Worm (Caenorhabditis elegans) whole organism, L4 larva: ENCODE data around the gene ccch-3.

ENCODE experiments used
- F49E8.2 ChIP-seq: sonication (generic microtip); optimal IDR thresholded peaks from 2 replicates; lab custom pipeline; 2016; ENCODE audit warnings: missing compliant biosample characterization, mild to moderate bottlenecking, missing genetic modification characterization, borderline replicate concordance
- ZK546.5 ChIP-seq, 2 experiments: sonication (generic microtip); optimal IDR thresholded peaks; 2 replicates each; lab custom pipeline; 2017; ENCODE audit warnings: missing biosample characterization in 2 of 2, missing genetic modification characterization in 2 of 2
- arid-1 ChIP-seq: fragments of 200-800 bp; sonication (Bioruptor generic); conservative IDR thresholded peaks from 2 replicates; pipeline ENCODE4 v1.3.6; 2022; ENCODE audit warnings: missing genetic modification reagents, missing genetic modification characterization, missing compliant biosample characterization
- duxl-1 ChIP-seq: sonication (generic microtip); optimal IDR thresholded peaks from 2 replicates; lab custom pipeline; 2016; ENCODE audit warnings: mild to moderate bottlenecking, missing genetic modification characterization, moderate library complexity, missing compliant biosample characterization; ENCODE audit not compliant: poor library complexity
- egl-27 ChIP-seq: sonication (generic microtip); optimal IDR thresholded peaks from 3 replicates; lab custom pipeline; 2017; ENCODE audit warnings: missing biosample characterization, missing genetic modification reagents, missing genetic modification characterization
- lsy-2 ChIP-seq, 2 experiments: fragments of 150-350 bp in 1 of 2; sonication (generic microtip) in 1 of 2; optimal IDR thresholded peaks; 2 replicates each; lab custom pipeline; 2014 to 2017; ENCODE audit warnings: missing biosample characterization in 2 of 2, missing genetic modification characterization in 2 of 2
- nhr-48 ChIP-seq: sonication (generic microtip); optimal IDR thresholded peaks from 2 replicates; lab custom pipeline; 2016; ENCODE audit warnings: mild to moderate bottlenecking, missing genetic modification characterization, missing compliant biosample characterization
- nhr-6 ChIP-seq: fragments of 150-350 bp; optimal IDR thresholded peaks from 2 replicates; lab custom pipeline; 2014; ENCODE audit warnings: missing biosample characterization, missing genetic modification characterization
- nhr-76 ChIP-seq: fragments of 150-350 bp; optimal IDR thresholded peaks from 2 replicates; lab custom pipeline; 2014; ENCODE audit warnings: missing biosample characterization, missing genetic modification characterization
- nhr-77 ChIP-seq: fragments of 150-350 bp; optimal IDR thresholded peaks from 2 replicates; lab custom pipeline; 2014; ENCODE audit warnings: missing biosample characterization, missing genetic modification characterization
- pha-4 ChIP-seq, 2 experiments: fragments of 150-350 bp in 1 of 2; fragments of 200-800 bp in 1 of 2; sonication (Bioruptor generic) in 1 of 2; IDR thresholded peaks in 1 of 2; optimal IDR thresholded peaks in 1 of 2; 2 replicates each; pipeline versions ENCODE4 v1.3.6 to Lab custom; 2014 to 2022; ENCODE audit warnings: missing genetic modification characterization in 2 of 2, missing genetic modification reagents in 2 of 2, missing biosample characterization in 1 of 2, missing compliant biosample characterization in 1 of 2
- sdz-12 ChIP-seq: fragments of 200-800 bp; sonication (Bioruptor generic); optimal IDR thresholded peaks from 2 replicates; lab custom pipeline; 2018; ENCODE audit warnings: mild to moderate bottlenecking, missing genetic modification characterization, missing compliant biosample characterization
- zip-11 ChIP-seq: fragments of 200-800 bp; sonication (Bioruptor generic); IDR thresholded peaks from 2 replicates; pipeline ENCODE4 v1.3.6; 2022; ENCODE audit warnings: missing genetic modification characterization, missing compliant biosample characterization
- ztf-11 ChIP-seq: fragments of 150-350 bp; optimal IDR thresholded peaks from 2 replicates; lab custom pipeline; 2014; ENCODE audit warnings: missing biosample characterization, missing genetic modification characterization

DNA sequence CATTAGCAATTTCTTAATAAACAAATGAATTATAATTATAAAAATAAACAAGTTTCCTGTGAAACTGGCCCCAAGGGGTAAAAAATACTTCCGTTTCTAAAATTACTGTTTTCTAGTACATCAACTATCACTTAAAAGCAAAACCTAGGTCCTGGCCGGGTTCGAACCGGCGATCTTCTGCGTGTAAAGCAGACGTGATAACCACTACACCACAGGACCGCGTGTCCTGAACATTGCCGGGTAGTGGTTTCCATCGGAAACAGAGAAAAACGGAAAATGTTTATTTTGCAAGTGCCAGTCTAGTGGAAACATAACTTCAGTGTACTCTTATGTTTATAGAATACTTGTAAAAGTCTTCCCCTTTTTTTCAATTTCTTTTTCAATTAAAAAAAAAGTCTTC, 23.7 kb upstream of the ccch-3 start:
- TF ChIP-seq sdz-12 (no peak), nhr-77 (tag; lab: Kevin White, UChicago) (no peak), lsy-2 (tag; optimal IDR thresholded peaks at IDR 0.05; lab: Kevin White, UChicago) (no peak), arid-1 (GFP tag; lab: Robert Waterston, UW) (no peak), nhr-48 (tag; lab: Kevin White, UChicago) (no peak), duxl-1 (tag; lab: Kevin White, UChicago) (no peak), egl-27 (tag; lab: Kevin White, UChicago) (no peak), ztf-11 (tag; lab: Kevin White, UChicago) (no peak), nhr-6 (no peak), zip-11 (no peak), F49E8.2 (tag; lab: Kevin White, UChicago) (no peak), pha-4 (GFP tag; IDR thresholded peaks at IDR 0.05; lab: Robert Waterston, UW) (no peak), pha-4 (tag; optimal IDR thresholded peaks at IDR 0.05; lab: Kevin White, UChicago) (no peak), ZK546.5 (tag; optimal IDR thresholded peaks at IDR 0.05; lab: Kevin White, UChicago) (no peak), nhr-76 (tag; lab: Kevin White, UChicago) (no peak)
